Worm (Caenorhabditis elegans): ENCODE data around the gene R03D7.2.

- no peak for TF ChIP-seq alr-1 (tag; optimal IDR thresholded peaks at IDR 0.05; ENCODE audit: borderline replicate concordance)
- TF ChIP-seq skn-1 (tag; optimal IDR thresholded peaks at IDR 0.05) = no peak
- no peak for TF ChIP-seq ztf-11 (tag; optimal IDR thresholded peaks at IDR 0.05)
- no peak for TF ChIP-seq egl-27 (tag; optimal IDR thresholded peaks at IDR 0.05)
- TF ChIP-seq dpl-1 (GFP tag; optimal IDR thresholded peaks at IDR 0.05) = no peak
- no peak for TF ChIP-seq sptf-1 (tag; optimal IDR thresholded peaks at IDR 0.05)
- TF ChIP-seq snpc-4 (tag; optimal IDR thresholded peaks at IDR 0.05) = no peak
- TF ChIP-seq unc-62 (GFP tag; optimal IDR thresholded peaks at IDR 0.05) = no peak
- TF ChIP-seq lin-13 (GFP tag; optimal IDR thresholded peaks at IDR 0.05) = no peak
- no peak for TF ChIP-seq mdl-1 (tag; optimal IDR thresholded peaks at IDR 0.05)
- TF ChIP-seq pqm-1 (tag; optimal IDR thresholded peaks at IDR 0.05) = no peak
- no peak for TF ChIP-seq nhr-76 (tag; optimal IDR thresholded peaks at IDR 0.05)
- no peak for TF ChIP-seq ets-5 (GFP tag; IDR thresholded peaks at IDR 0.05)
Measured at ce11 chrII:10945446-10945845, 10.5 kb upstream of the R03D7.2 start.
